Worm (Caenorhabditis elegans) whole organism, mixed stage, embryonic: ENCODE results near the gene srw-53.

ENCODE experiments used
- M03D4.4 ChIP-seq: sonication (generic microtip); optimal IDR thresholded peaks from 2 replicates; lab custom pipeline; 2017; ENCODE audit warnings: mild to moderate bottlenecking, missing genetic modification characterization, missing compliant biosample characterization
- blmp-1 ChIP-seq: fragments of 150-350 bp; optimal IDR thresholded peaks from 2 replicates; lab custom pipeline; 2014; ENCODE audit warnings: missing biosample characterization, missing genetic modification characterization
- ceh-39 ChIP-seq: fragments of 150-350 bp; optimal IDR thresholded peaks from 2 replicates; lab custom pipeline; 2014; ENCODE audit warnings: missing biosample characterization, missing genetic modification characterization
- ceh-83 ChIP-seq: fragments of 200-800 bp; sonication (Bioruptor generic); optimal IDR thresholded peaks from 2 replicates; lab custom pipeline; 2018; ENCODE audit warnings: mild to moderate bottlenecking, missing genetic modification characterization, missing compliant biosample characterization
- cnd-1 ChIP-seq: fragments of 200-800 bp; sonication (Bioruptor generic); optimal IDR thresholded peaks from 2 replicates; lab custom pipeline; 2018; ENCODE audit warnings: mild to moderate bottlenecking, missing genetic modification characterization, missing compliant biosample characterization
- drap-1 ChIP-seq: fragments of 200-800 bp; sonication (Bioruptor generic); optimal IDR thresholded peaks from 3 replicates; lab custom pipeline; 2018; ENCODE audit warnings: mild to moderate bottlenecking, missing genetic modification characterization, missing compliant biosample characterization
- elt-1 ChIP-seq: sonication (generic microtip); optimal IDR thresholded peaks from 2 replicates; lab custom pipeline; 2017; ENCODE audit warnings: missing genetic modification characterization, mild to moderate bottlenecking, missing compliant biosample characterization, antibody characterized with exemption, moderate library complexity, borderline replicate concordance; ENCODE audit not compliant: insufficient read depth
- elt-3 ChIP-seq: fragments of 150-350 bp; optimal IDR thresholded peaks from 2 replicates; lab custom pipeline; 2014; ENCODE audit warnings: missing biosample characterization, missing genetic modification characterization
- flh-1 ChIP-seq: fragments of 200-800 bp; sonication (Bioruptor generic); optimal IDR thresholded peaks from 2 replicates; lab custom pipeline; 2018; ENCODE audit warnings: mild to moderate bottlenecking, missing genetic modification characterization, moderate library complexity, missing compliant biosample characterization
- ham-2 ChIP-seq: fragments of 200-800 bp; sonication (Bioruptor generic); optimal IDR thresholded peaks from 2 replicates; lab custom pipeline; 2018; ENCODE audit warnings: mild to moderate bottlenecking, missing genetic modification characterization, missing compliant biosample characterization
- hlh-1 ChIP-seq: fragments of 150-350 bp; optimal IDR thresholded peaks from 2 replicates; lab custom pipeline; 2014; ENCODE audit warnings: missing biosample characterization, missing genetic modification reagents, missing genetic modification characterization
- lin-13 ChIP-seq: fragments of 150-350 bp; optimal IDR thresholded peaks from 2 replicates; lab custom pipeline; 2014; ENCODE audit warnings: missing biosample characterization, missing genetic modification characterization
- lin-32 ChIP-seq: fragments of 200-800 bp; sonication (Bioruptor generic); optimal IDR thresholded peaks from 2 replicates; lab custom pipeline; 2018; ENCODE audit warnings: mild to moderate bottlenecking, missing genetic modification characterization, missing compliant biosample characterization
- lsy-2 ChIP-seq: fragments of 150-350 bp; optimal IDR thresholded peaks from 2 replicates; lab custom pipeline; 2014; ENCODE audit warnings: missing biosample characterization, missing genetic modification characterization
- mab-5 ChIP-seq: fragments of 150-350 bp; optimal IDR thresholded peaks from 2 replicates; lab custom pipeline; 2014; ENCODE audit warnings: missing biosample characterization, missing genetic modification characterization
- mep-1 ChIP-seq: fragments of 150-350 bp; optimal IDR thresholded peaks from 2 replicates; lab custom pipeline; 2017; ENCODE audit warnings: missing biosample characterization, missing genetic modification reagents, missing genetic modification characterization, inconsistent platforms
- nhr-12 ChIP-seq: fragments of 150-350 bp; optimal IDR thresholded peaks from 2 replicates; lab custom pipeline; 2014; ENCODE audit warnings: missing biosample characterization, missing genetic modification characterization
- nhr-2 ChIP-seq: fragments of 150-350 bp; optimal IDR thresholded peaks from 2 replicates; lab custom pipeline; 2014; ENCODE audit warnings: missing biosample characterization, missing genetic modification characterization
- nhr-237 ChIP-seq: fragments of 150-350 bp; optimal IDR thresholded peaks from 2 replicates; lab custom pipeline; 2014; ENCODE audit warnings: missing biosample characterization, missing genetic modification characterization
- nhr-28 ChIP-seq: fragments of 150-350 bp; optimal IDR thresholded peaks from 2 replicates; lab custom pipeline; 2014; ENCODE audit warnings: missing biosample characterization, missing genetic modification characterization
- nhr-76 ChIP-seq: sonication (generic microtip); optimal IDR thresholded peaks from 2 replicates; lab custom pipeline; 2017; ENCODE audit warnings: missing biosample characterization, missing genetic modification characterization
- pha-4 ChIP-seq: fragments of 150-350 bp; optimal IDR thresholded peaks from 2 replicates; lab custom pipeline; 2018; ENCODE audit warnings: missing biosample characterization, missing genetic modification reagents, missing genetic modification characterization
- sem-2 ChIP-seq: fragments of 200-800 bp; sonication (Bioruptor generic); optimal IDR thresholded peaks from 2 replicates; lab custom pipeline; 2018; ENCODE audit warnings: mild to moderate bottlenecking, missing genetic modification characterization, missing compliant biosample characterization
- snpc-4 ChIP-seq: fragments of 150-350 bp; optimal IDR thresholded peaks from 2 replicates; lab custom pipeline; 2014; ENCODE audit warnings: missing biosample characterization, missing genetic modification characterization
- tbx-8 ChIP-seq: fragments of 200-800 bp; sonication (Bioruptor generic); optimal IDR thresholded peaks from 2 replicates; lab custom pipeline; 2018; ENCODE audit warnings: mild to moderate bottlenecking, missing genetic modification characterization, moderate library complexity, missing compliant biosample characterization
- unc-120 ChIP-seq: sonication (generic microtip); optimal IDR thresholded peaks from 2 replicates; lab custom pipeline; 2017; ENCODE audit warnings: missing genetic modification characterization, missing compliant biosample characterization; ENCODE audit not compliant: poor library complexity, severe bottlenecking
- unc-39 ChIP-seq: fragments of 150-350 bp; optimal IDR thresholded peaks from 2 replicates; lab custom pipeline; 2014; ENCODE audit warnings: missing biosample characterization, missing genetic modification characterization
- zip-8 ChIP-seq: fragments of 150-350 bp; optimal IDR thresholded peaks from 2 replicates; lab custom pipeline; 2014; ENCODE audit warnings: missing biosample characterization, missing genetic modification characterization
- ztf-11 ChIP-seq: fragments of 150-350 bp; optimal IDR thresholded peaks from 2 replicates; lab custom pipeline; 2014; ENCODE audit warnings: missing biosample characterization, missing genetic modification characterization

Gene srw-53

DNA sequence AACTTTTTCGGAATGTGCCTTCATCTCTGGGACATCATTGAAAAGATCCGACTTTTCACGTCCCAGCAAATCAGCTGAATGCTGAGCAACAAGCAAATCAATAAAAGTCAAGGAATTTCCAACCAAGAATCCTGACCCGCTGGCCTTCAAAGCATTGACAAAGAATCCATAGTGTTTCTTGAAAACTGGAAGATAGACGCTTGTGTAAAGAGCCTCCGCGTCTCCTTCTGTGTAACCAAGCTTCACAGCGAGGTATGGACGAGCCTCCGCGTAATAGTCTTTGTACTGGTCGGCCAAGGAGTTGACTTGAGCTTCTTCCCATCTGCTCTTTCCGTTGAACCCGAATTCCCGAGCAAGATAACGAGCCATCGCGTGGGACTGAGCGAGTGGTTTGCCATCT is 27.9 kb upstream of the srw-53 start:
- TF ChIP-seq tbx-8 (GFP tag; lab: Kevin White, UChicago) (no peak), lsy-2 (tag; lab: Kevin White, UChicago) (no peak)

DNA sequence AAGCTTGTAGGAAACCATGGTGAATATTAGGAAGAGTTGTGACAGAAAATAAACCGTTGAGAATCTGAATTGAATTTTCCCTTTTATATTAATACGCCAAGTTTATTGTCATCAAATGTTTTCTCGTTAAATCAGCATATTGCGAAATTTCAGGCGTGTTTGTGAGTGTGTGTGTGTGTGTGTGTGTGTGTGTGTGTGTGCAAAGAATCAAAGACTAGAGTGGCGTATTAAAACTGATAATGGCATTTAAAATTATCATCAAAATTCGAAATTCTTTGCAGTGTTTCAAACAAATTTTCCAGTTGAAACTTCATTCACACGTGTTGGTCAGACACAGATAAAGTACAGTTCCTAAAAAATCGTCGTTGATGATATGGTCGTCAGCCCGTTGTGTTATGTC is 27.3 kb upstream of the srw-53 start, which contains the start of gene gst-38:
Gene gst-38, minus strand, starts transcription at position 152 of the 400 bp plus-strand sequence.
- TF ChIP-seq drap-1 (GFP tag; lab: Kevin White, UChicago), result no peak
- no peak for TF ChIP-seq unc-39 (tag; lab: Kevin White, UChicago)
- TF ChIP-seq zip-8, result no peak

DNA sequence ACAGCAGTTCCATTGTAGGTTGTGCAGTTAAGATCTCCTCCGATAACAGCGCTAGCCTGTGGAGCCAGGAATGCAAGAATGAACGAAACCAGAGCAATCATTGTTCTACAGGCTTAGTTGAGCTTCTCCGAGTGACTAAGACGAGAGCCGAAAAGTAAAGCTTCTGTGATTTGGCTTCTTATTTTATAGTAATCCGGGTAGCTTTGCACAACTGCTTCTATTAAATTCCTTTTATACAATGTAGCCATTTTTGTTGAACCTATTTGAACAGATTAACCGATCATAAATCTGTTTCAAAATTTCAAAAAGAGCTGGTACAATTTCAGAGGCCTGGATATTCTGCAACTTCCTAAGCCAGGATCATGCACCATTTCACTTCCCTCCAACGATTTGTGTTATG is 25.8 kb upstream of the srw-53 start, which contains the start of gene F35E8.9:
Gene F35E8.9, minus strand, starts transcription at position 101 of the 400 bp plus-strand sequence.
- TF ChIP-seq mab-5 (tag; lab: Kevin White, UChicago) (no peak), cnd-1 (tag; lab: Kevin White, UChicago) (no peak), blmp-1 (no peak), lin-32 (no peak)
- TF ChIP-seq, all 35 proteins: peak for 0

DNA sequence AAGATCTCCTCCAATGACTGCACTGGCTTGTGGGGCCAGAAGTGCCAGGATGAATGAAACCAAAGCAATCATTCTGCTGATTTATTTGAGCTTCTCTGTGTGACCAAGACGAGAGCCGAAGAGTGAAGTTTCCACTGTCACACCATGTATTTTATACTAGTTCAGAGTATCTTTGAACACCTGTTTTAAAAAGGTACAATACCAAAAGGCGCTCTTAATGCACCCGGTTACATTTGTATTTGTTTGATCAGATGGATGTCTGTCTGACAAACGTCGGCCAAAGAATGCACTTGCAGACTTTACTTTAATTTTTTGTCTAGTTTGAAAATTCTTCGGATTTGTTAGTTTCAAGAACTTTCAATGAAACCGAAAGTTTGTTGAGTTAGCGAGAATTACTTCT is 23.0 kb upstream of the srw-53 start, which contains the start of gene F35E8.10:
Gene F35E8.10, minus strand, starts transcription at position 101 of the 400 bp plus-strand sequence.
- TF ChIP-seq lin-13, result no peak
- no peak for TF ChIP-seq ceh-83 (GFP tag; lab: Kevin White, UChicago)

DNA sequence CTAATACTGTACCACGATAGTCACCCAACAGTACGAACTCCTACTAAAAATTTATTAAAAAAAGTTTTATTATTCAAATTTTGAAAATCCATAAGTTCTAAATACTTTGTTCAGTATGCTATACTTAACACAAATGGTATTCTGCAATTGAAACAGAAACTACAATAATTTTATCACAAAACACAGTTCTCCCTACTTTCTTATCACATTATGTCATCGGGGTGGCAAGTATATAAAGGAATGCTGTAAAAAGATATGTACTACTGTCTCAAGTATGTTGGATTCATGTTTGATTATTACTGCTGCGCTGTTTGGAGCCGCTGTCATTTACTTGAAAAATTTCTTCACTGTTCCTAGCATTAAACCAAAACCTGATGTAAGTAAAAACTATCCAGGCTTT is 22.1 kb upstream of the srw-53 start, which contains the start of gene cdr-1:
Gene cdr-1, plus strand, starts transcription at position 208 of the 400 bp plus-strand sequence.
- TF ChIP-seq tbx-8 (GFP tag; lab: Kevin White, UChicago) (no peak), zip-8 (no peak), pha-4 (tag; lab: Kevin White, UChicago) (no peak), mep-1 (tag; lab: Kevin White, UChicago) (no peak), elt-1 (tag; lab: Kevin White, UChicago) (no peak), unc-39 (tag; lab: Kevin White, UChicago) (no peak), nhr-28 (tag; lab: Kevin White, UChicago) (no peak), unc-120 (tag; lab: Kevin White, UChicago) (no peak), ztf-11 (no peak), ceh-39 (tag; lab: Kevin White, UChicago) (no peak), ceh-83 (GFP tag; lab: Kevin White, UChicago) (no peak), snpc-4 (no peak), mab-5 (tag; lab: Kevin White, UChicago) (no peak), hlh-1 (tag; lab: Kevin White, UChicago) (no peak), nhr-2 (tag; lab: Kevin White, UChicago) (no peak), lin-13 (no peak)
- TF ChIP-seq, all 35 proteins: peak for 0

DNA sequence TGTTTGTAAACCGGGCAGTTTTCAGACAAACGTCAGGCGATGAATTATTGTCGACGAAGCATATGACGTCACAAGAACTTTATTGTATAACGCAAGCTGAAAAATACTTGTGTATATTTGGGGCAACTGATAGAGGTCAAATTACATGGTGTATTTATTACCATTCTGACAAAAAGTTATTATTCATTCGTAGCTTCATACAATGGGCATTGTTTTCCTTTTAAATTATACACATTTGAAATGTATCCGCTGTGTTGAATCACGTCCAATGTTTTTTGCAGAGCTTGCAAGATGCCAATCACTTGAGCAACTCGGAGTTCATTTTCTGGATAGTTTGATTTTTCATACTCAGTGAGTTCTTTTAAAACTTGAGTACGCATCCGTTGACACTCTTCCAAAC is 20.2 kb upstream of the srw-53 start, which contains the start of gene F35E8.13:
Gene F35E8.13, plus strand, starts transcription at position 301 of the 400 bp plus-strand sequence.
- TF ChIP-seq ham-2 (GFP tag; lab: Kevin White, UChicago) (no peak), elt-1 (tag; lab: Kevin White, UChicago) (no peak), mab-5 (tag; lab: Kevin White, UChicago) (no peak), lin-32 (no peak), tbx-8 (GFP tag; lab: Kevin White, UChicago) (no peak), nhr-76 (no peak), flh-1 (GFP tag; lab: Kevin White, UChicago) (no peak), pha-4 (tag; lab: Kevin White, UChicago) (no peak), ztf-11 (no peak), nhr-12 (tag; lab: Kevin White, UChicago) (no peak), drap-1 (GFP tag; lab: Kevin White, UChicago) (no peak), elt-3 (tag; lab: Kevin White, UChicago) (no peak), lsy-2 (tag; lab: Kevin White, UChicago) (no peak), M03D4.4 (tag; lab: Kevin White, UChicago) (no peak), zip-8 (no peak), sem-2 (GFP tag; lab: Kevin White, UChicago) (no peak), nhr-28 (tag; lab: Kevin White, UChicago) (no peak), nhr-237 (tag; lab: Kevin White, UChicago) (no peak), ceh-83 (GFP tag; lab: Kevin White, UChicago) (no peak)
